Fruit fly (Drosophila melanogaster) whole organism, embryonic: Measurements from ENCODE around the gene mal.

Experiments used
- Atf6 ChIP-seq: fragments of 200-800 bp; sonication (Bioruptor generic); IDR thresholded peaks from 2 replicates; pipeline ENCODE4 v1.3.6; 2022; ENCODE audit warnings: missing biosample characterization, missing genetic modification characterization
- BtbVII ChIP-seq: fragments of 200-800 bp; sonication (Bioruptor generic); optimal IDR thresholded peaks from 3 replicates; lab custom pipeline; 2017; ENCODE audit warnings: missing biosample characterization, mild to moderate bottlenecking, missing genetic modification characterization
- CG10979 ChIP-seq: fragments of 200-800 bp; sonication (Bioruptor generic); optimal IDR thresholded peaks from 2 replicates; lab custom pipeline; 2018; ENCODE audit warnings: missing biosample characterization, mild to moderate bottlenecking, missing genetic modification characterization, moderate library complexity
- CG11398 ChIP-seq: fragments of 200-800 bp; sonication (Bioruptor generic); optimal IDR thresholded peaks from 2 replicates; lab custom pipeline; 2016; ENCODE audit warnings: missing biosample characterization, missing genetic modification characterization
- CG11695 ChIP-seq: fragments of 200-800 bp; sonication (Bioruptor generic); IDR thresholded peaks from 3 replicates; pipeline ENCODE4 v1.3.6; 2022; ENCODE audit warnings: missing biosample characterization, missing genetic modification characterization
- CG12219 ChIP-seq: fragments of 200-800 bp; sonication (Bioruptor generic); optimal IDR thresholded peaks from 3 replicates; lab custom pipeline; 2018; ENCODE audit warnings: missing biosample characterization, mild to moderate bottlenecking, missing genetic modification characterization
- CG13424 ChIP-seq: fragments of 200-800 bp; sonication (Bioruptor generic); optimal IDR thresholded peaks from 2 replicates; lab custom pipeline; 2019; ENCODE audit warnings: missing biosample characterization, mild to moderate bottlenecking, missing genetic modification characterization, moderate library complexity
- CG16863 ChIP-seq: fragments of 200-800 bp; sonication (Bioruptor generic); optimal IDR thresholded peaks from 3 replicates; lab custom pipeline; 2016; ENCODE audit warnings: missing biosample characterization, missing genetic modification characterization
- CG2120 ChIP-seq: fragments of 200-800 bp; sonication (Bioruptor generic); optimal IDR thresholded peaks from 3 replicates; lab custom pipeline; 2016; ENCODE audit warnings: missing biosample characterization, missing genetic modification characterization
- CG2678 ChIP-seq: fragments of 200-800 bp; sonication (Bioruptor generic); optimal IDR thresholded peaks from 3 replicates; lab custom pipeline; 2019; ENCODE audit warnings: missing biosample characterization, mild to moderate bottlenecking, missing genetic modification characterization, moderate library complexity
- CG30403 ChIP-seq: fragments of 200-800 bp; sonication (Bioruptor generic); optimal IDR thresholded peaks from 3 replicates; lab custom pipeline; 2016; ENCODE audit warnings: missing biosample characterization, missing genetic modification characterization
- CG3065 ChIP-seq: fragments of 200-800 bp; sonication (Bioruptor generic); optimal IDR thresholded peaks from 2 replicates; lab custom pipeline; 2016; ENCODE audit warnings: missing biosample characterization, missing genetic modification characterization
- CG3163 ChIP-seq: fragments of 200-800 bp; sonication (Bioruptor generic); optimal IDR thresholded peaks from 3 replicates; lab custom pipeline; 2016; ENCODE audit warnings: missing biosample characterization, missing genetic modification characterization
- CG33557 ChIP-seq: fragments of 200-800 bp; sonication (Bioruptor generic); optimal IDR thresholded peaks from 2 replicates; lab custom pipeline; 2019; ENCODE audit warnings: missing biosample characterization, mild to moderate bottlenecking, missing genetic modification characterization, moderate library complexity
- CG34224 ChIP-seq: fragments of 200-800 bp; sonication (Bioruptor generic); IDR thresholded peaks from 3 replicates; pipeline ENCODE4 v1.3.6; 2022; ENCODE audit warnings: missing biosample characterization, missing genetic modification characterization; ENCODE audit not compliant: partially characterized antibody
- CG5180 ChIP-seq: fragments of 200-800 bp; sonication (Bioruptor generic); optimal IDR thresholded peaks from 3 replicates; lab custom pipeline; 2017; ENCODE audit warnings: missing biosample characterization, missing genetic modification characterization, mild to moderate bottlenecking, moderate library complexity, missing genetic modification reagents
- CG6254 ChIP-seq: fragments of 200-800 bp; sonication (Bioruptor generic); optimal IDR thresholded peaks from 3 replicates; lab custom pipeline; 2017; ENCODE audit warnings: mild to moderate bottlenecking, missing biosample characterization, missing genetic modification reagents, missing genetic modification characterization
- CG7357 ChIP-seq: fragments of 200-800 bp; sonication (Bioruptor generic); IDR thresholded peaks from 3 replicates; pipeline ENCODE4 v1.3.6; 2022; ENCODE audit warnings: missing biosample characterization, missing genetic modification characterization
- CG7786 ChIP-seq: fragments of 200-800 bp; sonication (Bioruptor generic); optimal IDR thresholded peaks from 2 replicates; lab custom pipeline; 2016; ENCODE audit warnings: missing biosample characterization, missing genetic modification characterization
- CHES-1-like ChIP-seq: fragments of 200-800 bp; sonication (Bioruptor generic); optimal IDR thresholded peaks from 2 replicates; lab custom pipeline; 2016; ENCODE audit warnings: missing biosample characterization, missing genetic modification characterization
- CkIIα-i1 ChIP-seq: fragments of 200-800 bp; sonication (Bioruptor generic); IDR thresholded peaks from 2 replicates; pipeline ENCODE4 v1.3.6; 2022; ENCODE audit warnings: missing biosample characterization, missing genetic modification characterization
- Dad ChIP-seq: fragments of 200-800 bp; sonication (Bioruptor generic); optimal IDR thresholded peaks from 3 replicates; lab custom pipeline; 2016; ENCODE audit warnings: missing biosample characterization, missing genetic modification characterization
- Dbx ChIP-seq: fragments of 200-800 bp; sonication (Bioruptor generic); IDR thresholded peaks from 3 replicates; pipeline ENCODE4 v1.3.6; 2022; ENCODE audit warnings: missing biosample characterization, missing genetic modification characterization
- Ets65A ChIP-seq: fragments of 200-800 bp; sonication (Bioruptor generic); peaks from one replicate; lab custom pipeline; 2016; ENCODE audit warnings: missing biosample characterization, missing genetic modification characterization
- MTF-1 ChIP-seq: fragments of 200-800 bp; sonication (Bioruptor generic); optimal IDR thresholded peaks from 2 replicates; lab custom pipeline; 2018; ENCODE audit warnings: missing biosample characterization, mild to moderate bottlenecking, missing genetic modification characterization, borderline replicate concordance
- Med ChIP-seq: fragments of 200-800 bp; sonication (Bioruptor generic); peaks from one replicate; lab custom pipeline; 2016; ENCODE audit warnings: missing biosample characterization, missing genetic modification characterization, mild to moderate bottlenecking, inconsistent platforms, moderate library complexity
- Meics ChIP-seq: fragments of 200-800 bp; sonication (Bioruptor generic); optimal IDR thresholded peaks from 2 replicates; lab custom pipeline; 2017; ENCODE audit warnings: missing biosample characterization, mild to moderate bottlenecking, missing genetic modification characterization
- NC2β ChIP-seq: fragments of 200-800 bp; sonication (Bioruptor generic); optimal IDR thresholded peaks from 2 replicates; lab custom pipeline; 2016; ENCODE audit warnings: missing biosample characterization, missing genetic modification characterization
- Oli ChIP-seq: fragments of 200-800 bp; sonication (Bioruptor generic); optimal IDR thresholded peaks from 2 replicates; lab custom pipeline; 2018; ENCODE audit warnings: missing biosample characterization, mild to moderate bottlenecking, missing genetic modification characterization, moderate library complexity
- Ravus ChIP-seq: fragments of 200-800 bp; sonication (Bioruptor generic); IDR thresholded peaks from 2 replicates; pipeline ENCODE4 v1.3.6; 2022; ENCODE audit warnings: missing biosample characterization, missing genetic modification characterization
- Taf1 ChIP-seq: fragments of 200-800 bp; sonication (Bioruptor generic); IDR thresholded peaks from 2 replicates; pipeline ENCODE4 v1.3.6; 2022; ENCODE audit warnings: missing biosample characterization, missing genetic modification characterization
- az2 ChIP-seq: fragments of 200-800 bp; sonication (Bioruptor generic); optimal IDR thresholded peaks from 3 replicates; lab custom pipeline; 2016; ENCODE audit warnings: missing biosample characterization, missing genetic modification characterization
- bcd ChIP-seq: fragments of 200-800 bp; sonication (Bioruptor generic); optimal IDR thresholded peaks from 2 replicates; lab custom pipeline; 2017; ENCODE audit warnings: missing biosample characterization, mild to moderate bottlenecking, missing genetic modification characterization
- caup ChIP-seq: fragments of 200-800 bp; sonication (Bioruptor generic); optimal IDR thresholded peaks from 3 replicates; lab custom pipeline; 2017; ENCODE audit warnings: missing biosample characterization, mild to moderate bottlenecking, missing genetic modification characterization, moderate library complexity; ENCODE audit not compliant: severe bottlenecking
- chinmo ChIP-seq: fragments of 200-800 bp; sonication (Bioruptor generic); IDR thresholded peaks from 4 replicates; pipeline ENCODE4 v1.3.6; 2022; ENCODE audit warnings: missing biosample characterization, missing genetic modification characterization; ENCODE audit not compliant: partially characterized antibody
- ci ChIP-seq: fragments of 200-800 bp; sonication (Bioruptor generic); IDR thresholded peaks from 3 replicates; pipeline ENCODE4 v1.3.6; 2022; ENCODE audit warnings: missing biosample characterization, missing genetic modification characterization
- corto ChIP-seq: fragments of 200-800 bp; sonication (Bioruptor generic); optimal IDR thresholded peaks from 2 replicates; lab custom pipeline; 2016; ENCODE audit warnings: missing biosample characterization, mild to moderate bottlenecking, missing genetic modification characterization, moderate library complexity
- dimm ChIP-seq: fragments of 200-800 bp; sonication (Bioruptor generic); IDR thresholded peaks from 2 replicates; pipeline ENCODE4 v1.3.6; 2022; ENCODE audit warnings: missing biosample characterization, missing genetic modification characterization
- ems ChIP-seq: fragments of 200-800 bp; sonication (Bioruptor generic); optimal IDR thresholded peaks from 3 replicates; lab custom pipeline; 2016; ENCODE audit warnings: missing biosample characterization, missing genetic modification characterization
- fu2 ChIP-seq: fragments of 200-800 bp; sonication (Bioruptor generic); optimal IDR thresholded peaks from 2 replicates; lab custom pipeline; 2016; ENCODE audit warnings: missing biosample characterization, missing genetic modification characterization
- gem ChIP-seq: fragments of 200-800 bp; sonication (Bioruptor generic); optimal IDR thresholded peaks from 2 replicates; lab custom pipeline; 2019; ENCODE audit warnings: missing biosample characterization, mild to moderate bottlenecking, missing genetic modification characterization, moderate library complexity
- lab ChIP-seq: fragments of 200-800 bp; sonication (Bioruptor generic); optimal IDR thresholded peaks from 3 replicates; lab custom pipeline; 2017; ENCODE audit warnings: missing biosample characterization, missing genetic modification characterization, mild to moderate bottlenecking, moderate library complexity, missing genetic modification reagents
- lilli ChIP-seq: fragments of 200-800 bp; sonication (Bioruptor generic); optimal IDR thresholded peaks from 3 replicates; lab custom pipeline; 2016; ENCODE audit warnings: missing biosample characterization, missing genetic modification characterization
- lola ChIP-seq, 3 experiments: fragments of >200 bp in 2 of 3; fragments of 200-800 bp in 1 of 3; sonication (Bioruptor generic) in 1 of 3; optimal IDR thresholded peaks; 2 replicates each; lab custom pipeline; 2017 to 2019; ENCODE audit warnings: missing biosample characterization in 3 of 3, missing genetic modification characterization in 3 of 3, mild to moderate bottlenecking in 1 of 3, moderate library complexity in 1 of 3
- ranshi ChIP-seq: fragments of 200-800 bp; sonication (Bioruptor generic); IDR thresholded peaks from 2 replicates; pipeline ENCODE4 v1.3.6; 2022; ENCODE audit warnings: missing biosample characterization, missing genetic modification characterization
- sens-2 ChIP-seq: fragments of 200-800 bp; sonication (Bioruptor generic); IDR thresholded peaks from 2 replicates; pipeline ENCODE4 v1.3.6; 2022; ENCODE audit warnings: missing biosample characterization, missing genetic modification characterization
- unc-4 ChIP-seq: fragments of 200-800 bp; sonication (Bioruptor generic); IDR thresholded peaks from 2 replicates; pipeline ENCODE4 v1.3.6; 2022; ENCODE audit warnings: missing biosample characterization, missing genetic modification characterization; ENCODE audit not compliant: partially characterized antibody
- vnd ChIP-seq: fragments of 200-800 bp; sonication (Bioruptor generic); IDR thresholded peaks from 3 replicates; pipeline ENCODE4 v1.3.6; 2022; ENCODE audit warnings: missing biosample characterization, missing genetic modification characterization; ENCODE audit not compliant: partially characterized antibody
- wdn ChIP-seq: fragments of 200-800 bp; sonication (Bioruptor generic); IDR thresholded peaks from 2 replicates; pipeline ENCODE4 v1.3.6; 2022; ENCODE audit warnings: missing biosample characterization, missing genetic modification characterization
- zf30C ChIP-seq: fragments of 200-800 bp; sonication (Bioruptor generic); optimal IDR thresholded peaks from 3 replicates; lab custom pipeline; 2018; ENCODE audit warnings: missing biosample characterization, mild to moderate bottlenecking, missing genetic modification characterization
- zfh2 ChIP-seq: fragments of 200-800 bp; sonication (Bioruptor generic); optimal IDR thresholded peaks from 2 replicates; lab custom pipeline; 2016; ENCODE audit warnings: missing biosample characterization, missing genetic modification characterization

Gene mal

DNA sequence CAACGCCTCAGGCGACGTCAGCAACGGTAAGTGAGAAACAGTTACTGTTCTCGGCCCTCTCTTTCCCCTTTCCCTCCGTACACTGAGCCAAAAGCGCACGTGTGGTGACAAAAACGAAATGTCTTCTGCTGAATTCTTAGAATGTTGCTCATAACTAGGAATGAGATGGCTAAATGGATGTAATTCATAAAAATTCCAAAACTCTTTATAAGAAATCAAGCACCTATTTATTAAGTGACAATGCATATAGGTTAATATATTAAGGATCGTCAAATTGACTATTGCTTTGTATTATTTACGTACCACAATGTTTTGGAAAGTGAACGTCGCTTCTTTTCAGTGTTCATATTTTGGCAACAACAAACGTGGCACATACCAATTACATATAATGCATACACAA, 5.1 kb downstream of the mal start (continued):
- TF ChIP-seq corto (no peak), chinmo (GFP tag; lab: Robert Waterston, UW) (no peak), wdn (GFP tag; lab: Robert Waterston, UW) (no peak), CG11398 (GFP tag; lab: Kevin White, UChicago) (no peak), BtbVII (GFP tag; lab: Kevin White, UChicago) (peak; percentile 28), lilli (GFP tag; lab: Kevin White, UChicago) (peak; percentile 49), CG11695 (GFP tag; lab: Robert Waterston, UW) (no peak), CG12219 (GFP tag; lab: Kevin White, UChicago) (no peak), MTF-1 (GFP tag; lab: Kevin White, UChicago) (no peak), CG7357 (GFP tag; lab: Robert Waterston, UW) (no peak), CG7786 (GFP tag; lab: Kevin White, UChicago) (no peak), CG6254 (GFP tag; lab: Kevin White, UChicago) (no peak), Med (GFP tag; lab: Kevin White, UChicago) (peak; percentile 83), CG5180 (GFP tag; lab: Kevin White, UChicago) (no peak), ci (GFP tag; lab: Robert Waterston, UW) (0 out of 3 replicates have a peak, but pooled peaks have one; percentile 15), CG2120 (peak; percentile 72), dimm (no peak), sens-2 (GFP tag; lab: Robert Waterston, UW) (no peak), lola (GFP tag; optimal IDR thresholded peaks at IDR 0.05; lab: Kevin White, UChicago) (no peak), Taf1 (GFP tag; lab: Robert Waterston, UW) (no peak), CG10979 (tag; lab: Kevin White, UChicago) (no peak), CG33557 (GFP tag; lab: Kevin White, UChicago) (no peak), NC2β (GFP tag; lab: Kevin White, UChicago) (no peak), Atf6 (peak; percentile 60), az2 (GFP tag; lab: Kevin White, UChicago) (no peak), Dad (GFP tag; lab: Kevin White, UChicago) (no peak), Ravus (GFP tag; lab: Robert Waterston, UW) (no peak), CG13424 (tag; lab: Kevin White, UChicago) (peak; percentile 48), ranshi (GFP tag; lab: Robert Waterston, UW) (no peak), gem (tag; lab: Kevin White, UChicago) (peak; percentile 42), Meics (peak; percentile 57), Dbx (0 out of 3 replicates have a peak, but pooled peaks have one; percentile 31), fu2 (GFP tag; lab: Kevin White, UChicago) (peak; percentile 9), ems (GFP tag; lab: Kevin White, UChicago) (peak; percentile 11), Ets65A (peak; percentile 83), CG16863 (GFP tag; lab: Kevin White, UChicago) (no peak), CG2678 (tag; lab: Kevin White, UChicago) (peak; percentile 69), caup (peak; percentile 29), CHES-1-like (GFP tag; lab: Kevin White, UChicago) (no peak), CG34224 (GFP tag; lab: Robert Waterston, UW) (no peak), lab (GFP tag; lab: Kevin White, UChicago) (peak; percentile 69), CkIIα-i1 (GFP tag; lab: Robert Waterston, UW) (no peak), CG3163 (GFP tag; lab: Kevin White, UChicago) (peak; percentile 14), vnd (no peak), unc-4 (GFP tag; lab: Robert Waterston, UW) (no peak), Oli (tag; lab: Kevin White, UChicago) (peak; percentile 19), CG3065 (GFP tag; lab: Kevin White, UChicago) (no peak), zf30C (GFP tag; lab: Kevin White, UChicago) (peak; percentile 50), zfh2 (GFP tag; lab: Kevin White, UChicago) (peak; percentile 22), CG30403 (peak; percentile 22), bcd (peak; percentile 9)
